Fruit fly (Drosophila melanogaster): ENCODE data around the gene RpS12.

The RpS12 gene

dm6 chr3L:13033361-13033760, 10.2 kb downstream of the RpS12 start:
- TF ChIP-seq Abd-B (GFP tag; optimal IDR thresholded peaks at IDR 0.05): no peak
- TF ChIP-seq CrebA (GFP tag; optimal IDR thresholded peaks at IDR 0.05; ENCODE audit: borderline replicate concordance): no peak
- no peak for TF ChIP-seq Rel (GFP tag; optimal IDR thresholded peaks at IDR 0.05)
- TF ChIP-seq Rel (tag; optimal IDR thresholded peaks at IDR 0.05): no peak
- no peak for TF ChIP-seq CG32264 (GFP tag; optimal IDR thresholded peaks at IDR 0.05)
- no peak for TF ChIP-seq lola (GFP tag; optimal IDR thresholded peaks at IDR 0.05)
- peak; percentile 42 for TF ChIP-seq Vsx2 (GFP tag; optimal IDR thresholded peaks at IDR 0.05; ENCODE audit: partially characterized antibody)
- no peak for TF ChIP-seq dl (GFP tag; optimal IDR thresholded peaks at IDR 0.05; ENCODE audit: insufficient read depth in 1 of 2, partially characterized antibody in 2 of 2)

- TF ChIP-seq CG9705 (GFP tag; optimal IDR thresholded peaks at IDR 0.05): peak; percentile 32
- TF ChIP-seq foxo (GFP tag; optimal IDR thresholded peaks at IDR 0.05): peak in 1 of 2 experiments; percentile 50
- TF ChIP-seq Hr83 (GFP tag; optimal IDR thresholded peaks at IDR 0.05; ENCODE audit: poor library complexity, severe bottlenecking): peak; percentile 87
- TF ChIP-seq ey (GFP tag; optimal IDR thresholded peaks at IDR 0.05): peak; percentile 8
- no peak for TF ChIP-seq brk (GFP tag; optimal IDR thresholded peaks at IDR 0.05)
- peak; percentile 21 for TF ChIP-seq sv (GFP tag; optimal IDR thresholded peaks at IDR 0.05)
- peak; percentile 33 for TF ChIP-seq h (GFP tag; optimal IDR thresholded peaks at IDR 0.05)
- peak; percentile 20 for TF ChIP-seq Sp1 (GFP tag; optimal IDR thresholded peaks at IDR 0.05)
- TF ChIP-seq tai (GFP tag; optimal IDR thresholded peaks at IDR 0.05): no peak
- TF ChIP-seq rgr (GFP tag; optimal IDR thresholded peaks at IDR 0.05): peak; percentile 46
- TF ChIP-seq jim (GFP tag; optimal IDR thresholded peaks at IDR 0.05): no peak
- TF ChIP-seq fru (GFP tag; optimal IDR thresholded peaks at IDR 0.05): peak; percentile 30
- no peak for TF ChIP-seq sage (GFP tag; optimal IDR thresholded peaks at IDR 0.05)
- no peak for TF ChIP-seq CrebA (GFP tag; optimal IDR thresholded peaks at IDR 0.05; ENCODE audit: borderline replicate concordance)
Observed at dm6 chr3L:13036706-13037457, 13.7 kb downstream of the RpS12 start, which contains the start of gene Srrm1. Gene Srrm1 (plus strand): TSS chr3L:13036821.

dm6 chr3L:13040849-13041248, 17.7 kb downstream of the RpS12 start:
- TF ChIP-seq Sp1 (GFP tag; optimal IDR thresholded peaks at IDR 0.05): no peak
- no peak for TF ChIP-seq Hr78 (GFP tag; optimal IDR thresholded peaks at IDR 0.05)
- no peak for TF ChIP-seq OdsH (GFP tag; optimal IDR thresholded peaks at IDR 0.05)
- no peak for TF ChIP-seq CrebA (GFP tag; optimal IDR thresholded peaks at IDR 0.05; ENCODE audit: borderline replicate concordance)
- TF ChIP-seq sv (GFP tag; optimal IDR thresholded peaks at IDR 0.05): no peak
- TF ChIP-seq Myc (optimal IDR thresholded peaks at IDR 0.05): no peak
- TF ChIP-seq rgr (GFP tag; optimal IDR thresholded peaks at IDR 0.05): no peak
- no peak for TF ChIP-seq Dif (GFP tag; optimal IDR thresholded peaks at IDR 0.05; ENCODE audit: partially characterized antibody)
- TF ChIP-seq Hnf4 (GFP tag; optimal IDR thresholded peaks at IDR 0.05): no peak

dm6 chr3L:13041292-13042067, 18.3 kb downstream of the RpS12 start, which contains the start of gene RpS4:
Gene RpS4 (plus strand): TSS chr3L:13041756.
- TF ChIP-seq OdsH (GFP tag; optimal IDR thresholded peaks at IDR 0.05): peak; percentile 75
- no peak for TF ChIP-seq tai (GFP tag; optimal IDR thresholded peaks at IDR 0.05)
- TF ChIP-seq GATAd (GFP tag; optimal IDR thresholded peaks at IDR 0.05): no peak
- no peak for TF ChIP-seq Hr78 (GFP tag; optimal IDR thresholded peaks at IDR 0.05)
- peak; percentile 6 to 77 for TF ChIP-seq foxo (GFP tag; optimal IDR thresholded peaks at IDR 0.05)
- peak; percentile 35 for TF ChIP-seq sage (GFP tag; optimal IDR thresholded peaks at IDR 0.05)
- no peak for TF ChIP-seq Abd-B (GFP tag; optimal IDR thresholded peaks at IDR 0.05)
- peak; percentile 54 for TF ChIP-seq Dif (GFP tag; optimal IDR thresholded peaks at IDR 0.05; ENCODE audit: partially characterized antibody)
- TF ChIP-seq Hr83 (GFP tag; optimal IDR thresholded peaks at IDR 0.05; ENCODE audit: poor library complexity, severe bottlenecking): peak; percentile 97
- no peak for TF ChIP-seq Rel (GFP tag; optimal IDR thresholded peaks at IDR 0.05)
- peak; percentile 78 for TF ChIP-seq Rel (tag; optimal IDR thresholded peaks at IDR 0.05)
- peak; percentile 92 for TF ChIP-seq rgr (GFP tag; optimal IDR thresholded peaks at IDR 0.05)
- no peak for TF ChIP-seq dsf (GFP tag; optimal IDR thresholded peaks at IDR 0.05; ENCODE audit: borderline replicate concordance)
- no peak for TF ChIP-seq Vsx2 (GFP tag; optimal IDR thresholded peaks at IDR 0.05; ENCODE audit: partially characterized antibody)
- TF ChIP-seq CG32264 (GFP tag; optimal IDR thresholded peaks at IDR 0.05): peak; percentile 51
- peak; percentile 74 for TF ChIP-seq jim (GFP tag; optimal IDR thresholded peaks at IDR 0.05)
- no peak for TF ChIP-seq lola (GFP tag; optimal IDR thresholded peaks at IDR 0.05)
- peak; percentile 91 for TF ChIP-seq dmrt93B (GFP tag; optimal IDR thresholded peaks at IDR 0.05)
- TF ChIP-seq dl (GFP tag; optimal IDR thresholded peaks at IDR 0.05; ENCODE audit: insufficient read depth in 1 of 2, partially characterized antibody in 2 of 2): no peak
- TF ChIP-seq br (GFP tag; optimal IDR thresholded peaks at IDR 0.05): peak; percentile 86
- TF ChIP-seq Dfd (GFP tag; optimal IDR thresholded peaks at IDR 0.05): no peak
- no peak for TF ChIP-seq brk (GFP tag; optimal IDR thresholded peaks at IDR 0.05)
- TF ChIP-seq pan (optimal IDR thresholded peaks at IDR 0.05): no peak
- TF ChIP-seq Hnf4 (GFP tag; optimal IDR thresholded peaks at IDR 0.05): peak; percentile 85
- peak; percentile 50 for TF ChIP-seq Myc (optimal IDR thresholded peaks at IDR 0.05)
- TF ChIP-seq psq (GFP tag; optimal IDR thresholded peaks at IDR 0.05): peak; percentile 54
- TF ChIP-seq Sp1 (GFP tag; optimal IDR thresholded peaks at IDR 0.05): peak; percentile 95
- no peak for TF ChIP-seq N (GFP tag; optimal IDR thresholded peaks at IDR 0.05)
- TF ChIP-seq fru (GFP tag; optimal IDR thresholded peaks at IDR 0.05): peak; percentile 74
- peak; percentile 39 for TF ChIP-seq woc (GFP tag; optimal IDR thresholded peaks at IDR 0.05)
- peak; percentile 85 for TF ChIP-seq h (GFP tag; optimal IDR thresholded peaks at IDR 0.05)
- TF ChIP-seq CrebA (GFP tag; optimal IDR thresholded peaks at IDR 0.05; ENCODE audit: borderline replicate concordance): no peak
- TF ChIP-seq Jra (GFP tag; optimal IDR thresholded peaks at IDR 0.05): peak; percentile 42
- TF ChIP-seq ey (GFP tag; optimal IDR thresholded peaks at IDR 0.05): peak; percentile 71

Data from whole organism, wandering third instar larva.